Worm (Caenorhabditis elegans): ENCODE measurements around the gene Y41C4A.12.
A peak's percentile ranks its signal among the peaks of the same experiment; 100 is the strongest.

Y41C4A.12 gene

ce11 chrIII:11750232-11750631 lies 23.7 kb upstream of the Y41C4A.12 start:
- no peak for TF ChIP-seq hlh-8 (tag; optimal IDR thresholded peaks at IDR 0.05)
- TF ChIP-seq elt-4 (tag; optimal IDR thresholded peaks at IDR 0.05): no peak
- TF ChIP-seq ceh-14 (tag; optimal IDR thresholded peaks at IDR 0.05): no peak
- no peak for TF ChIP-seq ceh-34 (tag; optimal IDR thresholded peaks at IDR 0.05)
- no peak for TF ChIP-seq ceh-31 (tag; optimal IDR thresholded peaks at IDR 0.05)
- TF ChIP-seq ztf-16 (tag; optimal IDR thresholded peaks at IDR 0.05): no peak
- no peak for TF ChIP-seq unc-3 (GFP tag; conservative IDR thresholded peaks at IDR 0.05)
- TF ChIP-seq unc-3 (tag; optimal IDR thresholded peaks at IDR 0.05): no peak
- no peak for TF ChIP-seq dve-1 (tag; optimal IDR thresholded peaks at IDR 0.05)
- no peak for TF ChIP-seq tbx-7 (tag; optimal IDR thresholded peaks at IDR 0.05)
- TF ChIP-seq dmd-4 (tag; optimal IDR thresholded peaks at IDR 0.05; ENCODE audit: borderline replicate concordance): no peak
- TF ChIP-seq nhr-11 (tag; optimal IDR thresholded peaks at IDR 0.05): no peak
- no peak for TF ChIP-seq pax-1 (tag; optimal IDR thresholded peaks at IDR 0.05)
- no peak for TF ChIP-seq nhr-232 (tag; optimal IDR thresholded peaks at IDR 0.05)
- no peak for TF ChIP-seq C08G9.2 (tag; optimal IDR thresholded peaks at IDR 0.05)
- TF ChIP-seq ceh-18 (tag; optimal IDR thresholded peaks at IDR 0.05): no peak
- TF ChIP-seq unc-42 (tag; optimal IDR thresholded peaks at IDR 0.05): no peak
- TF ChIP-seq fkh-10 (GFP tag; optimal IDR thresholded peaks at IDR 0.05): no peak
- no peak for TF ChIP-seq npax-4 (tag; optimal IDR thresholded peaks at IDR 0.05)
- TF ChIP-seq pqm-1 (tag; optimal IDR thresholded peaks at IDR 0.05): no peak

ce11 chrIII:11746718-11747117 lies 20.2 kb upstream of the Y41C4A.12 start, which contains the start of gene mrt-2:
Gene mrt-2, plus strand, starts transcription at chrIII:11746766.
- TF ChIP-seq T23F11.4 (GFP tag; optimal IDR thresholded peaks at IDR 0.05): no peak
- peak; percentile 29 for TF ChIP-seq ceh-18 (tag; optimal IDR thresholded peaks at IDR 0.05)
- no peak for TF ChIP-seq sdc-2 (tag; optimal IDR thresholded peaks at IDR 0.05)
- TF ChIP-seq hlh-8 (tag; optimal IDR thresholded peaks at IDR 0.05): peak; percentile 77
- peak; percentile 95 for TF ChIP-seq C08G9.2 (tag; optimal IDR thresholded peaks at IDR 0.05)
- TF ChIP-seq nhr-232 (tag; optimal IDR thresholded peaks at IDR 0.05): no peak
- peak; percentile 11 for TF ChIP-seq fkh-6 (tag; optimal IDR thresholded peaks at IDR 0.05)
- TF ChIP-seq ama-1 (optimal IDR thresholded peaks at IDR 0.05): no peak
- TF ChIP-seq ceh-22 (tag; optimal IDR thresholded peaks at IDR 0.05): no peak
- no peak for TF ChIP-seq dve-1 (tag; optimal IDR thresholded peaks at IDR 0.05)
- peak; percentile 36 for TF ChIP-seq ceh-34 (tag; optimal IDR thresholded peaks at IDR 0.05)
- no peak for TF ChIP-seq pha-4 (tag; optimal IDR thresholded peaks at IDR 0.05)
- peak; percentile 46 for TF ChIP-seq F13H6.1 (tag; optimal IDR thresholded peaks at IDR 0.05)
- TF ChIP-seq syd-9 (tag; optimal IDR thresholded peaks at IDR 0.05): no peak
- TF ChIP-seq hlh-15 (tag; optimal IDR thresholded peaks at IDR 0.05): no peak
- TF ChIP-seq ttx-3 (tag; optimal IDR thresholded peaks at IDR 0.05): no peak
- TF ChIP-seq unc-3 (GFP tag; conservative IDR thresholded peaks at IDR 0.05): no peak
- no peak for TF ChIP-seq unc-3 (tag; optimal IDR thresholded peaks at IDR 0.05)
- no peak for TF ChIP-seq ceh-48 (tag; optimal IDR thresholded peaks at IDR 0.05)
- no peak for TF ChIP-seq hlh-13 (GFP tag; optimal IDR thresholded peaks at IDR 0.05)
- TF ChIP-seq unc-42 (tag; optimal IDR thresholded peaks at IDR 0.05): peak; percentile 71
- no peak for TF ChIP-seq hlh-30 (tag; optimal IDR thresholded peaks at IDR 0.05; ENCODE audit: insufficient read depth)
- TF ChIP-seq C38D4.7 (GFP tag; optimal IDR thresholded peaks at IDR 0.05): no peak
- TF ChIP-seq ceh-2 (tag; optimal IDR thresholded peaks at IDR 0.05): peak; percentile 92
- TF ChIP-seq ztf-16 (tag; optimal IDR thresholded peaks at IDR 0.05): peak; percentile 40
- peak; percentile 26 for TF ChIP-seq eyg-1 (tag; optimal IDR thresholded peaks at IDR 0.05)
- no peak for TF ChIP-seq ceh-24 (tag; optimal IDR thresholded peaks at IDR 0.05)
- peak; percentile 71 for TF ChIP-seq ceh-14 (tag; optimal IDR thresholded peaks at IDR 0.05)
- peak; percentile 83 for TF ChIP-seq ref-2 (tag; optimal IDR thresholded peaks at IDR 0.05)
- TF ChIP-seq odd-2 (tag; optimal IDR thresholded peaks at IDR 0.05): no peak
- TF ChIP-seq madf-2 (tag; optimal IDR thresholded peaks at IDR 0.05): no peak
- no peak for TF ChIP-seq elt-4 (tag; optimal IDR thresholded peaks at IDR 0.05)
- no peak for TF ChIP-seq lin-11 (tag; optimal IDR thresholded peaks at IDR 0.05)
- TF ChIP-seq ceh-45 (GFP tag; IDR thresholded peaks at IDR 0.05): no peak
- TF ChIP-seq ahr-1 (tag; optimal IDR thresholded peaks at IDR 0.05): no peak
- no peak for TF ChIP-seq sox-2 (GFP tag; IDR thresholded peaks at IDR 0.05)
- TF ChIP-seq npax-4 (tag; optimal IDR thresholded peaks at IDR 0.05): no peak
- no peak for TF ChIP-seq K02D7.2 (tag; optimal IDR thresholded peaks at IDR 0.05)
- peak; percentile 80 for TF ChIP-seq zip-5 (tag; optimal IDR thresholded peaks at IDR 0.05)
- TF ChIP-seq ceh-6 (GFP tag; optimal IDR thresholded peaks at IDR 0.05): no peak
- TF ChIP-seq pat-9 (tag; optimal IDR thresholded peaks at IDR 0.05): no peak
- peak; percentile 90 for TF ChIP-seq tbx-2 (tag; optimal IDR thresholded peaks at IDR 0.05)
- TF ChIP-seq K09A11.1 (tag; optimal IDR thresholded peaks at IDR 0.05; ENCODE audit: insufficient read depth): no peak
- TF ChIP-seq nhr-11 (tag; optimal IDR thresholded peaks at IDR 0.05): no peak
- no peak for TF ChIP-seq pha-2 (tag; optimal IDR thresholded peaks at IDR 0.05)

Data from whole organism, late embryonic.